Fruit fly (Drosophila melanogaster) Kc167 (cell line): ENCODE data around the gene CG2983.

Source experiments
- Myc ChIP-seq: fragments of >200 bp; optimal IDR thresholded peaks from 2 replicates; lab custom pipeline; 2017; ENCODE audit warnings: missing external identifiers
- h ChIP-seq: fragments of >200 bp; optimal IDR thresholded peaks from 3 replicates; lab custom pipeline; 2018; ENCODE audit warnings: missing external identifiers
- insv ChIP-seq: fragments of >200 bp; optimal IDR thresholded peaks from 3 replicates; lab custom pipeline; 2018; ENCODE audit warnings: missing external identifiers
- psq ChIP-seq: fragments of >200 bp; optimal IDR thresholded peaks from 2 replicates; lab custom pipeline; 2017; ENCODE audit warnings: missing external identifiers
- ttk ChIP-seq: sonication (Bioruptor generic); optimal IDR thresholded peaks from 2 replicates; lab custom pipeline; 2017; ENCODE audit warnings: missing external identifiers

DNA sequence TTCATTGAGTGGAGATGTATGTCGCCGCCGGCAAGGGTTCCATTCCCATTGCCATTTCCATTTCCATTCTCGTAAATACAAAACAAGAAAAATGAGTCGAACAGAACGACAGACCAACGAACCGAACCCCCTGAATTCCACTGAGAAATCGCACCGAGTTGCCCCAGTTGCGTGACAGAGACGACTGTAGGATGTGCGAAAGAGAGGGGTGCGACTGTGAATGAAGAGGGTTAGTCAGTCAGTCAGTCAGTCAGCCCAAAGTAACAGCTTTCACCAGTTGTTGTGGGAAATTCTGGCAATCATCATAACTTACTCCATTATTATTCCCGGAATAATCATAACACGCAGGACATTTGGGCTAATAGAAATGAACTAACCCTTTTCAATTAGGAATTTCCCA lies 50.8 kb downstream of the CG2983 start:
- TF ChIP-seq h (lab: Kevin White, UChicago) (no peak), ttk (lab: Kevin White, UChicago) (no peak), insv (lab: Kevin White, UChicago) (no peak), psq (no peak), Myc (lab: Kevin White, UChicago) (no peak)
